Worm (Caenorhabditis elegans) whole organism, midembryonic: ENCODE results near the gene R05G6.9.

Source experiments
- T22C8.4 ChIP-seq: fragments of 200-800 bp; sonication (Bioruptor generic); IDR thresholded peaks from 2 replicates; pipeline ENCODE4 v1.3.6; 2022; ENCODE audit warnings: missing genetic modification characterization, missing compliant biosample characterization
- cog-1 ChIP-seq: sonication (generic microtip); optimal IDR thresholded peaks from 2 replicates; lab custom pipeline; 2016; ENCODE audit warnings: missing genetic modification characterization, missing compliant biosample characterization
- flt-1 ChIP-seq: fragments of 200-800 bp; sonication (Bioruptor generic); IDR thresholded peaks from 2 replicates; pipeline ENCODE4 v1.3.6; 2022; ENCODE audit warnings: missing genetic modification characterization, missing compliant biosample characterization
- klf-2 ChIP-seq: fragments of 200-800 bp; sonication (Bioruptor generic); conservative IDR thresholded peaks from 2 replicates; pipeline ENCODE4 v1.3.6; 2022; ENCODE audit warnings: missing genetic modification reagents, missing genetic modification characterization, missing compliant biosample characterization
- med-1 ChIP-seq: sonication (generic microtip); optimal IDR thresholded peaks from 2 replicates; lab custom pipeline; 2017; ENCODE audit warnings: missing genetic modification characterization, mild to moderate bottlenecking, missing compliant biosample characterization, antibody characterized with exemption, missing genetic modification reagents; ENCODE audit not compliant: insufficient read depth
- ref-1 ChIP-seq: fragments of 200-800 bp; sonication (Bioruptor generic); conservative IDR thresholded peaks from 2 replicates; pipeline ENCODE4 v1.3.6; 2022; ENCODE audit warnings: missing genetic modification reagents, missing genetic modification characterization, missing compliant biosample characterization
- tab-1 ChIP-seq: fragments of 200-800 bp; sonication (Bioruptor generic); IDR thresholded peaks from 2 replicates; pipeline ENCODE4 v1.3.6; 2022; ENCODE audit warnings: missing genetic modification characterization, missing compliant biosample characterization
- ztf-23 ChIP-seq: fragments of 200-800 bp; sonication (Bioruptor generic); IDR thresholded peaks from 2 replicates; pipeline ENCODE4 v1.3.6; 2022; ENCODE audit warnings: missing genetic modification reagents, missing genetic modification characterization, missing compliant biosample characterization
- ztf-29 ChIP-seq: fragments of 200-800 bp; sonication (Bioruptor generic); IDR thresholded peaks from 2 replicates; pipeline ENCODE4 v1.3.6; 2022; ENCODE audit warnings: missing genetic modification reagents, missing genetic modification characterization, missing compliant biosample characterization

Gene R05G6.9

DNA sequence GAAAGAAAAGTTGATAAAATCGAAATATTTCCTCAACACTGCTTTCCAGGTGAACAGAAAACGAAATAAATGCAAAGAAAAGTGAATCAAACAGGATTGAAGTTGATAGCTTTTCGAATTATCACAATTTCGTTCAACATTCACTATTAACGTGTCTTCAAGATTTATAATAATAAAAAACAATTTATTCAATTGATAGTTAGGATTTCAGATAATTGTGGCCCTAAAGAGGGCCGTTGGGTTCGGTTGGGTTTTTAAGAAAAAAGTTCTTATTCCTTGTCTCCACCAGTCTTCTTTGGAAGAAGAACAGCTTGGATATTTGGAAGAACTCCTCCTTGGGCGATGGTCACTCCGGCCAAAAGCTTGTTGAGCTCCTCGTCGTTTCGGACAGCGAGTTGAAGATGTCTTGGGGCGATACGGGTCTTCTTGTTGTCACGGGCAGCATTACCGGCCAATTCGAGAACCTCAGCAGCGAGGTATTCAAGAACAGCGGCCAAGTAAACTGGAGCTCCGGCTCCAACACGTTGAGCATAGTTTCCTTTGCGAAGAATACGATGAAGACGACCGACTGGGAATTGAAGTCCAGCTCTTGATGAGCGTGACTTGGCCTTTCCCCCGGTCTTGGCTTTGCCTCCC is 30.4 kb downstream of the R05G6.9 start:
- TF ChIP-seq ref-1 (peak; percentile 32; the same call in 1 of the 2 replicates), ztf-23 (GFP tag; lab: Robert Waterston, UW) (0 out of 2 replicates have a peak, but pooled peaks have one; percentile 9), tab-1 (GFP tag; lab: Robert Waterston, UW) (0 out of 2 replicates have a peak, but pooled peaks have one; percentile 8)

- TF ChIP-seq cog-1 (tag; lab: Kevin White, UChicago) (no peak), ztf-23 (GFP tag; lab: Robert Waterston, UW) (no peak), tab-1 (GFP tag; lab: Robert Waterston, UW) (no peak), ztf-29 (no peak), T22C8.4 (GFP tag; lab: Robert Waterston, UW) (no peak), flt-1 (GFP tag; lab: Robert Waterston, UW) (no peak), ref-1 (no peak), klf-2 (GFP tag; lab: Robert Waterston, UW) (no peak), med-1 (GFP tag; lab: Kevin White, UChicago) (no peak)
These were observed 37.9 kb downstream of the R05G6.9 start, which contains the start of gene rod-1 for ce11 chrIV:7478134-7478533. TSS of gene rod-1 (plus strand) at chrIV:7478452.

DNA sequence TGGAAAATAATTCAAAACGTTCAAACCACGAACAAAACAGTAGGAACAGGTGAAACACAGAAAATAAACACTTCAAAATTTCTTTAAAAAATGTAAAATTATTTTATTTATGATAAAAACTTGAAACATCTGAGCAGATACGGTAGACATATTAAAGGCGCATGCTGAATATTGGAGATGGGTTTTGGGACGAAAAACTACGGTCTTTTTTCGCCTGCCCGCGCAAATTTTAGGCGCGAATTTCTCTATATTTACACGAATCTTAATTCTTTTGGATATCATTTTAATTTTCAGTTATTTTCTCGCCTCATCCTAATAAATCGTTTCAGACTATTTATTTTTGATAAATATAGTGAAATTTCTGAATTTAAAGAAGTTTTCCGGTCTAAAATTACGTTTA is 38.4 kb downstream of the R05G6.9 start:
- TF ChIP-seq ztf-29 (no peak), ztf-23 (GFP tag; lab: Robert Waterston, UW) (no peak), klf-2 (GFP tag; lab: Robert Waterston, UW) (no peak), ref-1 (no peak), cog-1 (tag; lab: Kevin White, UChicago) (no peak), T22C8.4 (GFP tag; lab: Robert Waterston, UW) (no peak), med-1 (GFP tag; lab: Kevin White, UChicago) (no peak)

- TF ChIP-seq cog-1 (tag; lab: Kevin White, UChicago) = no peak
- no peak for TF ChIP-seq ref-1
These were observed 38.9 kb downstream of the R05G6.9 start, which contains the start of gene pycr-4 for ce11 chrIV:7477197-7477596. TSS of gene pycr-4 (minus strand) at chrIV:7477297.

DNA sequence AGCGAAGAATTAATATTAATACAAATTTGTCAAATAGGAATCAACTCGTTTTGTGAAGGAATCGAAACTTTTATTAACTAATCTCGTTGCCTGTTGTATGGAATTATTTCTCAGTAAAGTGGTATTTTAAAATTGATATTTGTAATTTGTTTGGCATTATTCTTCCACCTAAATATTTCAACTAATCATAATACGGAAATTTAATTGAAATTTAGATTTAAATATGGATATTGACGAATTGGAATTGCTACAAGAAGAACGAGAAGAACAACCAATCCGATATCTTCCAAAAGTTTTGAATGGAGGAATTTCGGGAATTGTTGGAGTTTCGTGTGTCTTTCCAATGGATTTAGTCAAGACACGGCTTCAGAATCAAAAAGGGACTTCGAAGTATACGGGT is 41.2 kb downstream of the R05G6.9 start, which contains the start of gene slc-25A18.2:
slc-25A18.2 (plus strand) TSS at position 216 of the 400 bp plus-strand sequence.
- TF ChIP-seq ztf-29 = no peak
- TF ChIP-seq klf-2 (GFP tag; lab: Robert Waterston, UW) = no peak
- no peak for TF ChIP-seq flt-1 (GFP tag; lab: Robert Waterston, UW)
- no peak for TF ChIP-seq med-1 (GFP tag; lab: Kevin White, UChicago)
- TF ChIP-seq T22C8.4 (GFP tag; lab: Robert Waterston, UW) = no peak
- no peak for TF ChIP-seq tab-1 (GFP tag; lab: Robert Waterston, UW)
- no peak for TF ChIP-seq ztf-23 (GFP tag; lab: Robert Waterston, UW)
- TF ChIP-seq ref-1 = no peak
- TF ChIP-seq cog-1 (tag; lab: Kevin White, UChicago) = no peak

- no peak for TF ChIP-seq klf-2 (GFP tag; lab: Robert Waterston, UW)
- no peak for TF ChIP-seq med-1 (GFP tag; lab: Kevin White, UChicago)
- no peak for TF ChIP-seq flt-1 (GFP tag; lab: Robert Waterston, UW)
- no peak for TF ChIP-seq T22C8.4 (GFP tag; lab: Robert Waterston, UW)
These were observed 42.9 kb downstream of the R05G6.9 start, which contains the start of the genes plk-3 and F55G1.6 for ce11 chrIV:7473159-7473649. TSS of gene plk-3 (minus strand) at chrIV:7473209. TSS of gene F55G1.6 (plus strand) at chrIV:7473517.

DNA sequence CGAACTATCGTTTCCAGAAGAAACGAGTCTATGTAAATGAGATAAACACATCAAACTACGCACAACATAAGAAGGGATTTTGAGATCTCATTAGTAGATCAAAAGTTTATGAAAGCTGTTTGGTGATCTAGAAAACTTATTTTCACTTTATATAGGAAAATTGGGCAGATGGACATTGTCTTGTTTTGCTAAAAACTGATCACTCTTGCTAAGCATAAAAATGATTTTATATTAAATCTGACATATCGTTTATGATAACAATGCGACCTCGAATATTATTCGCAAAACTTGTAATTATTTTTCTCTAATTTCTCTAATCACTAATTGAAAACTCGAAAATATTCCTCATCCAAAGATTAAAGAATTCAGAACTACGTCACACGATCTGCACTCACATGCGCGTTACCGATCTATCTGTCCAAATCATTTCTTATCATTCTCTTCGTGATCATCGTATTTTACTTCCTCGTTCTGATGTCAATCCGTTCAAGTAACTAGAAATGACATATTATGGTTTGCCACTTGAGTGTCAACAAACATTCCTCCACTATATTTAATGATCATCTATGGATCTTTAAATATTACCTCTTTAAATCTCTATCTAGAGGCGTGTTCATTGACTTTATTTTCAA is 46.2 kb downstream of the R05G6.9 start, which contains the start of gene F55G1.7:
F55G1.7 (minus strand) TSS at position 51 of the 632 bp plus-strand sequence.
- TF ChIP-seq klf-2 (GFP tag; lab: Robert Waterston, UW) (no peak), ztf-23 (GFP tag; lab: Robert Waterston, UW) (no peak), ztf-29 (no peak), T22C8.4 (GFP tag; lab: Robert Waterston, UW) (no peak), tab-1 (GFP tag; lab: Robert Waterston, UW) (no peak), cog-1 (tag; lab: Kevin White, UChicago) (no peak), med-1 (GFP tag; lab: Kevin White, UChicago) (no peak), ref-1 (no peak), flt-1 (GFP tag; lab: Robert Waterston, UW) (no peak)

DNA sequence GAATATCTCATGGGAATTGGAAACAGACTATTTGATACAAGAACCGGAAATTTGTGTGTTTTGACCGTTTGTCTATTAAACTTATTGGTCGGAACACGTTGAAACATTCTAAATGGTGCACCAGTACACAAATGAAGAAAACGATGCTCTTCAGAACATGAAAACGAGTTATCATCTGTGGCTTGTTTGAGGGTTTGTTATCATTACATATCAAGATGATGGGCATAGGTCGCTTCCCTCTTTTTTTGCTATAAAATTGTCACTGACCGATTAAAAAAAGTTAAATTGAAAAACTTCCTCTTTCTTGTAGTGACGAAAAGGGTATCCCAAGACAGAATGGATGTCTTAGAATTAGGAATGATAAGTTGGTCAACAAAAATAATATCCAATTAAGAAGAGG is 47.4 kb downstream of the R05G6.9 start:
- TF ChIP-seq flt-1 (GFP tag; lab: Robert Waterston, UW) (no peak), T22C8.4 (GFP tag; lab: Robert Waterston, UW) (no peak), ztf-23 (GFP tag; lab: Robert Waterston, UW) (no peak), med-1 (GFP tag; lab: Kevin White, UChicago) (no peak), ref-1 (no peak), tab-1 (GFP tag; lab: Robert Waterston, UW) (no peak), cog-1 (tag; lab: Kevin White, UChicago) (no peak), klf-2 (GFP tag; lab: Robert Waterston, UW) (no peak), ztf-29 (no peak)

DNA sequence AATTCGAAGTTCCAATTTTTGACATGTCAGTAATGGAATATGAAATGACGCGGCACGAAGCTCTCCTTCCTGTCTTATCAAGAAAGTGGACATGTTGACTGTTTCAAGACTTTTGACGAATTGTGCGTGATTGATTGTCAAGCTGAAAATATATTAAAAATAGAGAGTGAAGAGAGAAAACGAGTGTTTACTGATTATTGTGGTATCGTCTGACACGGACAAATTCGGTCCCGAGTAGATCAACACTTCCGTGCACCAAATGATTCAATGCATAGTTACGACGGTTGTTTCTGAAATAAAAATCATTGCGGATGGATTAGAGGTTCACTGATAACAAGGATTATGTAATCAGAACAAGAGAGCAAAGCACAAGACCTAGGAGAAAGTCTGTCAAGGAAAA is 48.9 kb downstream of the R05G6.9 start:
- TF ChIP-seq flt-1 (GFP tag; lab: Robert Waterston, UW) (no peak), ztf-29 (no peak), T22C8.4 (GFP tag; lab: Robert Waterston, UW) (no peak), med-1 (GFP tag; lab: Kevin White, UChicago) (no peak), klf-2 (GFP tag; lab: Robert Waterston, UW) (no peak), ref-1 (no peak), cog-1 (tag; lab: Kevin White, UChicago) (no peak), tab-1 (GFP tag; lab: Robert Waterston, UW) (no peak), ztf-23 (GFP tag; lab: Robert Waterston, UW) (no peak)
